Worm (Caenorhabditis elegans): ENCODE data around the gene pho-4.

ce11 chrII:5282192-5282591 lies 43.9 kb upstream of the pho-4 start, which contains the start of gene pmt-1:
- TF ChIP-seq lir-3 (tag; optimal IDR thresholded peaks at IDR 0.05; ENCODE audit: poor library complexity), result no peak
- no peak for TF ChIP-seq ztf-4 (tag; optimal IDR thresholded peaks at IDR 0.05)
